Worm (Caenorhabditis elegans) whole organism, L1 larva: ENCODE results near the gene gut-2.

ENCODE experiments used
- C04F5.9 ChIP-seq: sonication (generic microtip); optimal IDR thresholded peaks from 2 replicates; lab custom pipeline; 2016; ENCODE audit warnings: missing genetic modification characterization, missing compliant biosample characterization
- alr-1 ChIP-seq: fragments of 200-800 bp; sonication (Bioruptor generic); optimal IDR thresholded peaks from 2 replicates; lab custom pipeline; 2018; ENCODE audit warnings: borderline replicate concordance, mild to moderate bottlenecking, missing genetic modification characterization, missing compliant biosample characterization
- aly-2 ChIP-seq: fragments of 150-350 bp; optimal IDR thresholded peaks from 2 replicates; lab custom pipeline; 2014; ENCODE audit warnings: missing biosample characterization, missing genetic modification characterization
- blmp-1 ChIP-seq: fragments of 150-350 bp; optimal IDR thresholded peaks from 2 replicates; lab custom pipeline; 2014; ENCODE audit warnings: missing biosample characterization, missing genetic modification characterization
- ceh-8 ChIP-seq: fragments of 200-800 bp; sonication (Bioruptor generic); optimal IDR thresholded peaks from 2 replicates; lab custom pipeline; 2018; ENCODE audit warnings: mild to moderate bottlenecking, missing genetic modification characterization, moderate library complexity, missing compliant biosample characterization
- ces-1 ChIP-seq: fragments of 150-350 bp; optimal IDR thresholded peaks from 2 replicates; lab custom pipeline; 2014; ENCODE audit warnings: missing biosample characterization, missing genetic modification reagents, missing genetic modification characterization
- dpl-1 ChIP-seq, 3 experiments: fragments of 150-350 bp in 2 of 3; sonication (generic microtip) in 1 of 3; optimal IDR thresholded peaks; 2 replicates each; lab custom pipeline; 2014 to 2017; ENCODE audit warnings: missing biosample characterization in 3 of 3, missing genetic modification characterization in 3 of 3, missing genetic modification reagents in 3 of 3
- efl-1 ChIP-seq, 4 experiments: fragments of 150-350 bp; optimal IDR thresholded peaks in 3 of 4; peaks in 1 of 4; 1 replicate in 1 of 4; 2 replicates in 3 of 4; lab custom pipeline; 2014; ENCODE audit warnings: missing biosample characterization in 2 of 4, missing genetic modification characterization in 2 of 4, missing genetic modification reagents in 2 of 4
- efl-3 ChIP-seq: fragments of 200-800 bp; sonication (Bioruptor generic); optimal IDR thresholded peaks from 2 replicates; lab custom pipeline; 2018; ENCODE audit warnings: mild to moderate bottlenecking, missing genetic modification characterization, missing compliant biosample characterization
- egl-13 ChIP-seq: sonication (generic microtip); optimal IDR thresholded peaks from 2 replicates; lab custom pipeline; 2016; ENCODE audit warnings: missing genotype, missing genetic modification reagents, missing genetic modification characterization, missing compliant biosample characterization
- elt-3 ChIP-seq, 6 experiments: fragments of 150-350 bp in 1 of 6; sonication (generic microtip); optimal IDR thresholded peaks; 2 replicates each; lab custom pipeline; 2017 to 2018; ENCODE audit warnings: missing biosample characterization in 6 of 6, missing genetic modification characterization in 6 of 6, inconsistent platforms in 1 of 6
- fkh-8 ChIP-seq: sonication (generic microtip); optimal IDR thresholded peaks from 2 replicates; lab custom pipeline; 2016; ENCODE audit warnings: mild to moderate bottlenecking, missing genetic modification characterization, missing compliant biosample characterization
- fos-1 ChIP-seq: fragments of 150-350 bp; optimal IDR thresholded peaks from 2 replicates; lab custom pipeline; 2014; ENCODE audit warnings: missing biosample characterization, missing genetic modification characterization
- grh-1 ChIP-seq: fragments of 200-800 bp; sonication (Bioruptor generic); IDR thresholded peaks from 2 replicates; pipeline ENCODE4 v1.3.6; 2022; ENCODE audit warnings: missing genetic modification reagents, missing genetic modification characterization, missing compliant biosample characterization
- hlh-4 ChIP-seq: sonication (generic microtip); optimal IDR thresholded peaks from 2 replicates; lab custom pipeline; 2016; ENCODE audit warnings: mild to moderate bottlenecking, missing genetic modification characterization, missing compliant biosample characterization
- hpl-2 ChIP-seq: fragments of 150-350 bp; optimal IDR thresholded peaks from 2 replicates; lab custom pipeline; 2014; ENCODE audit warnings: missing biosample characterization, missing genetic modification reagents, missing genetic modification characterization
- isw-1 ChIP-seq: fragments of 200-800 bp; sonication (Bioruptor generic); IDR thresholded peaks from 2 replicates; pipeline ENCODE4 v1.3.6; 2022; ENCODE audit warnings: missing genetic modification characterization, missing compliant biosample characterization
- lin-14 ChIP-seq: fragments of 200-800 bp; sonication (Bioruptor generic); optimal IDR thresholded peaks from 2 replicates; lab custom pipeline; 2018; ENCODE audit warnings: mild to moderate bottlenecking, missing genetic modification characterization, moderate library complexity, missing compliant biosample characterization
- lin-35 ChIP-seq, 2 experiments: fragments of 150-350 bp; optimal IDR thresholded peaks; 2 replicates each; lab custom pipeline; 2014; ENCODE audit warnings: missing biosample characterization in 2 of 2, missing genetic modification characterization in 2 of 2, missing genetic modification reagents in 2 of 2
- lsy-2 ChIP-seq, 2 experiments: fragments of 150-350 bp; optimal IDR thresholded peaks; 2 replicates each; lab custom pipeline; 2014; ENCODE audit warnings: missing biosample characterization in 2 of 2, missing genetic modification characterization in 2 of 2
- mdl-1 ChIP-seq, 2 experiments: fragments of 150-350 bp; optimal IDR thresholded peaks; 2 replicates each; lab custom pipeline; 2014 to 2017; ENCODE audit warnings: missing biosample characterization in 2 of 2, missing genetic modification characterization in 2 of 2, inconsistent platforms in 1 of 2
- mef-2 ChIP-seq: fragments of 150-350 bp; optimal IDR thresholded peaks from 2 replicates; lab custom pipeline; 2014; ENCODE audit warnings: missing biosample characterization, missing genetic modification characterization
- mep-1 ChIP-seq: fragments of 150-350 bp; optimal IDR thresholded peaks from 2 replicates; lab custom pipeline; 2014; ENCODE audit warnings: missing biosample characterization, missing genetic modification characterization
- nhr-11 ChIP-seq: fragments of 150-350 bp; optimal IDR thresholded peaks from 2 replicates; lab custom pipeline; 2014; ENCODE audit warnings: missing biosample characterization, missing genetic modification characterization
- nhr-19 ChIP-seq: fragments of 200-800 bp; sonication (Bioruptor generic); conservative IDR thresholded peaks from 2 replicates; pipeline ENCODE4 v1.3.6; 2022; ENCODE audit warnings: missing genetic modification characterization, missing compliant biosample characterization
- nhr-20 ChIP-seq: sonication (generic microtip); optimal IDR thresholded peaks from 2 replicates; lab custom pipeline; 2016; ENCODE audit warnings: mild to moderate bottlenecking, missing genetic modification characterization, missing compliant biosample characterization
- nhr-47 ChIP-seq: sonication (generic microtip); optimal IDR thresholded peaks from 2 replicates; lab custom pipeline; 2016; ENCODE audit warnings: mild to moderate bottlenecking, missing genetic modification characterization, moderate library complexity, missing compliant biosample characterization
- nhr-71 ChIP-seq: sonication (generic microtip); optimal IDR thresholded peaks from 2 replicates; lab custom pipeline; 2016; ENCODE audit warnings: mild to moderate bottlenecking, missing genetic modification characterization, moderate library complexity, missing compliant biosample characterization
- nhr-77 ChIP-seq: fragments of 150-350 bp; optimal IDR thresholded peaks from 2 replicates; lab custom pipeline; 2014; ENCODE audit warnings: missing biosample characterization, missing genetic modification characterization
- nhr-85 ChIP-seq: sonication (generic microtip); peaks from one replicate; lab custom pipeline; 2016; ENCODE audit warnings: missing genetic modification characterization, inconsistent platforms, missing compliant biosample characterization
- nhr-90 ChIP-seq: sonication (generic microtip); optimal IDR thresholded peaks from 2 replicates; lab custom pipeline; 2016; ENCODE audit warnings: mild to moderate bottlenecking, missing genetic modification characterization, missing compliant biosample characterization; ENCODE audit not compliant: poor library complexity
- pag-3 ChIP-seq: sonication (generic microtip); optimal IDR thresholded peaks from 2 replicates; lab custom pipeline; 2017; ENCODE audit warnings: missing genetic modification characterization, mild to moderate bottlenecking, missing compliant biosample characterization, antibody characterized with exemption, borderline replicate concordance; ENCODE audit not compliant: insufficient read depth
- pqm-1 ChIP-seq: sonication (generic microtip); optimal IDR thresholded peaks from 3 replicates; lab custom pipeline; 2017; ENCODE audit warnings: missing biosample characterization, missing genetic modification characterization
- rnt-1 ChIP-seq: sonication (generic microtip); optimal IDR thresholded peaks from 2 replicates; lab custom pipeline; 2016; ENCODE audit warnings: mild to moderate bottlenecking, missing genetic modification characterization, moderate library complexity, missing compliant biosample characterization
- snpc-4 ChIP-seq: fragments of 150-350 bp; optimal IDR thresholded peaks from 2 replicates; lab custom pipeline; 2014; ENCODE audit warnings: missing biosample characterization, missing genetic modification characterization
- snu-23 ChIP-seq: sonication (generic microtip); optimal IDR thresholded peaks from 2 replicates; lab custom pipeline; 2016; ENCODE audit warnings: missing genetic modification characterization, missing compliant biosample characterization
- sptf-1 ChIP-seq: fragments of 150-350 bp; optimal IDR thresholded peaks from 2 replicates; lab custom pipeline; 2014; ENCODE audit warnings: missing biosample characterization, missing genetic modification characterization
- sup-37 ChIP-seq: fragments of 200-800 bp; sonication (Bioruptor generic); optimal IDR thresholded peaks from 2 replicates; lab custom pipeline; 2018; ENCODE audit warnings: mild to moderate bottlenecking, missing genetic modification characterization, missing compliant biosample characterization
- swsn-7 ChIP-seq: sonication (generic microtip); optimal IDR thresholded peaks from 2 replicates; lab custom pipeline; 2016; ENCODE audit warnings: missing genetic modification characterization, missing compliant biosample characterization
- tbx-2 ChIP-seq: sonication (generic microtip); optimal IDR thresholded peaks from 2 replicates; lab custom pipeline; 2016; ENCODE audit warnings: missing genetic modification characterization, missing compliant biosample characterization
- unc-130 ChIP-seq: fragments of 150-350 bp; optimal IDR thresholded peaks from 2 replicates; lab custom pipeline; 2017; ENCODE audit warnings: missing biosample characterization, missing genetic modification characterization, inconsistent platforms
- unc-98 ChIP-seq: fragments of 200-800 bp; sonication (Bioruptor generic); IDR thresholded peaks from 2 replicates; pipeline ENCODE4 v1.3.6; 2022; ENCODE audit warnings: missing genetic modification characterization, missing compliant biosample characterization
- vab-15 ChIP-seq: sonication (generic microtip); optimal IDR thresholded peaks from 2 replicates; lab custom pipeline; 2017; ENCODE audit warnings: missing genotype, mild to moderate bottlenecking, missing genetic modification characterization, missing compliant biosample characterization
- xbp-1 ChIP-seq: sonication (generic microtip); optimal IDR thresholded peaks from 2 replicates; lab custom pipeline; 2016; ENCODE audit warnings: missing genetic modification characterization, missing compliant biosample characterization
- zag-1 ChIP-seq: fragments of 150-350 bp; optimal IDR thresholded peaks from 2 replicates; lab custom pipeline; 2014; ENCODE audit warnings: missing biosample characterization, missing genetic modification characterization
- ztf-4 ChIP-seq: fragments of 150-350 bp; optimal IDR thresholded peaks from 2 replicates; lab custom pipeline; 2014; ENCODE audit warnings: missing biosample characterization, missing genetic modification characterization

The gut-2 gene

DNA sequence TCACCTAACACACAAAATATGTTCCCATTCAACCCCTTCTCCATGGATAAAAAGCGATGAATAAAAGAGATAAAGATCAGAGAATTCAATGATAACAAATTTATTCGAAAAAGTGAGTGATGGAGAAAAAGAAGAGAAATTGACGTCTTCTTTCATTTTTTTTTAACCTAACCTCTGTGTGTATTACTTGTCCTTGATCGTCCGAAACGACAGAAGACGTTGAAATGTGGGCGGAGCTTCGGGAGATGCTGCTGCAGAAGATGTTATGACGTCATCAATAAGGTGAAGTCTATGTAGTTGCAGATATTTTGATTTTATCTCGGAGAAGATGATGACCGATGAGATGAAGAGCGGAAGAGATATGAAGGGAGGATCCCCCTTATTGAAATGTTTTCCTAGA, 7.7 kb upstream of the gut-2 start, which contains the start of gene T10G3.3:
Gene T10G3.3, minus strand, starts transcription at position 370 of the 400 bp plus-strand sequence.
- TF ChIP-seq nhr-11 (no peak), nhr-85 (tag; lab: Kevin White, UChicago) (peak; percentile 93), nhr-19 (GFP tag; lab: Robert Waterston, UW) (no peak), sup-37 (no peak), unc-130 (no peak), efl-3 (GFP tag; lab: Kevin White, UChicago) (no peak), mef-2 (tag; lab: Kevin White, UChicago) (no peak), vab-15 (tag; lab: Kevin White, UChicago) (no peak), tbx-2 (tag; lab: Kevin White, UChicago) (no peak), nhr-71 (tag; lab: Kevin White, UChicago) (peak; percentile 41), grh-1 (GFP tag; lab: Robert Waterston, UW) (peak; percentile 44), blmp-1 (peak; percentile 96), ztf-4 (tag; lab: Kevin White, UChicago) (no peak), snpc-4 (no peak), fkh-8 (tag; lab: Kevin White, UChicago) (no peak), dpl-1 (GFP tag; optimal IDR thresholded peaks at IDR 0.05; lab: Kevin White, UChicago) (no peak), pqm-1 (tag; lab: Kevin White, UChicago) (no peak), ceh-8 (GFP tag; lab: Kevin White, UChicago) (no peak), ces-1 (no peak), fos-1 (tag; lab: Kevin White, UChicago) (no peak), isw-1 (GFP tag; lab: Robert Waterston, UW) (no peak), efl-1 (optimal IDR thresholded peaks at IDR 0.05; lab: Kevin White, UChicago) (no peak), efl-1 (GFP tag; optimal IDR thresholded peaks at IDR 0.05 in 1 of 2; lab: Kevin White, UChicago) (no peak), lin-35 (GFP tag; optimal IDR thresholded peaks at IDR 0.05; lab: Kevin White, UChicago) (no peak), egl-13 (tag; lab: Kevin White, UChicago) (no peak), lin-14 (GFP tag; lab: Kevin White, UChicago) (peak; percentile 60), snu-23 (GFP tag; lab: Kevin White, UChicago) (peak; percentile 38), unc-98 (GFP tag; lab: Robert Waterston, UW) (no peak), nhr-77 (tag; lab: Kevin White, UChicago) (no peak), aly-2 (no peak), nhr-90 (tag; lab: Kevin White, UChicago) (peak; percentile 29), alr-1 (tag; lab: Kevin White, UChicago) (no peak), rnt-1 (tag; lab: Kevin White, UChicago) (no peak), hlh-4 (no peak), swsn-7 (tag; lab: Kevin White, UChicago) (no peak), elt-3 (tag; optimal IDR thresholded peaks at IDR 0.05; lab: Kevin White, UChicago) (peak in 2 of 6 experiments; percentile 50 to 69), mep-1 (peak; percentile 2), mdl-1 (tag; optimal IDR thresholded peaks at IDR 0.05; lab: Kevin White, UChicago) (no peak), nhr-47 (tag; lab: Kevin White, UChicago) (no peak), sptf-1 (no peak), C04F5.9 (tag; lab: Kevin White, UChicago) (no peak), pag-3 (tag; lab: Kevin White, UChicago) (no peak), xbp-1 (tag; lab: Kevin White, UChicago) (no peak), zag-1 (tag; lab: Kevin White, UChicago) (no peak), hpl-2 (no peak), lsy-2 (tag; optimal IDR thresholded peaks at IDR 0.05; lab: Kevin White, UChicago) (no peak), nhr-20 (tag; lab: Kevin White, UChicago) (peak; percentile 56)
- TF ChIP-seq, all 84 proteins: peak for 10
